Worm (Caenorhabditis elegans) whole organism, early embryonic: Measurements from ENCODE around the gene F30H5.5.

Experiments
- F13C5.2 ChIP-seq: sonication (generic microtip); optimal IDR thresholded peaks from 2 replicates; lab custom pipeline; 2017; ENCODE audit warnings: mild to moderate bottlenecking, missing genetic modification characterization, inconsistent platforms, missing compliant biosample characterization
- aly-1 ChIP-seq: sonication (generic microtip); optimal IDR thresholded peaks from 2 replicates; lab custom pipeline; 2016; ENCODE audit warnings: missing genetic modification characterization, missing compliant biosample characterization
- ama-1 ChIP-seq: fragments of 150-350 bp; optimal IDR thresholded peaks from 2 replicates; lab custom pipeline; 2014
- ceh-13 ChIP-seq: fragments of 200-800 bp; sonication (Bioruptor generic); optimal IDR thresholded peaks from 2 replicates; lab custom pipeline; 2018; ENCODE audit warnings: mild to moderate bottlenecking, missing genetic modification characterization, missing compliant biosample characterization
- ceh-36 ChIP-seq: sonication (generic microtip); optimal IDR thresholded peaks from 2 replicates; lab custom pipeline; 2016; ENCODE audit warnings: missing genetic modification characterization, inconsistent platforms, missing compliant biosample characterization
- ets-7 ChIP-seq: sonication (generic microtip); optimal IDR thresholded peaks from 2 replicates; lab custom pipeline; 2016; ENCODE audit warnings: missing genotype, missing genetic modification characterization, missing compliant biosample characterization
- flt-1 ChIP-seq: fragments of 200-800 bp; sonication (Bioruptor generic); IDR thresholded peaks from 2 replicates; pipeline ENCODE4 v1.3.6; 2022; ENCODE audit warnings: missing genetic modification characterization, missing compliant biosample characterization
- hmbx-1 ChIP-seq: sonication (generic microtip); optimal IDR thresholded peaks from 2 replicates; lab custom pipeline; 2016; ENCODE audit warnings: mild to moderate bottlenecking, missing genetic modification characterization, missing compliant biosample characterization
- hnd-1 ChIP-seq: sonication (generic microtip); optimal IDR thresholded peaks from 2 replicates; lab custom pipeline; 2016; ENCODE audit warnings: missing genetic modification characterization, missing compliant biosample characterization
- pes-1 ChIP-seq: fragments of 200-800 bp; sonication (Bioruptor generic); IDR thresholded peaks from 2 replicates; pipeline ENCODE4 v1.3.6; 2022; ENCODE audit warnings: missing genetic modification reagents, missing genetic modification characterization, missing compliant biosample characterization
- sea-1 ChIP-seq: fragments of 200-800 bp; sonication (Bioruptor generic); conservative IDR thresholded peaks from 2 replicates; pipeline ENCODE4 v1.3.6; 2022; ENCODE audit warnings: missing genetic modification characterization, missing compliant biosample characterization
- tbx-37 ChIP-seq: fragments of 200-800 bp; sonication (Bioruptor generic); conservative IDR thresholded peaks from 2 replicates; pipeline ENCODE4 v1.3.6; 2022; ENCODE audit warnings: missing genetic modification reagents, missing genetic modification characterization, missing compliant biosample characterization
- tra-4 ChIP-seq: sonication (generic microtip); optimal IDR thresholded peaks from 2 replicates; lab custom pipeline; 2017; ENCODE audit warnings: missing genetic modification characterization, missing compliant biosample characterization

ce11 chrIII:502583-502982 lies 14.0 kb downstream of the F30H5.5 start:
- TF ChIP-seq ets-7 (tag; lab: Kevin White, UChicago): peak; percentile 79
- peak; percentile 72 for TF ChIP-seq hmbx-1 (tag; lab: Kevin White, UChicago)
- peak; percentile 71 for TF ChIP-seq tbx-37 (GFP tag; lab: Robert Waterston, UW)
- TF ChIP-seq ama-1 (lab: Kevin White, UChicago): no peak
- peak; percentile 81 for TF ChIP-seq hnd-1 (tag; lab: Kevin White, UChicago)
- peak; percentile 79 for TF ChIP-seq aly-1 (tag; lab: Kevin White, UChicago)
- TF ChIP-seq pes-1 (GFP tag; lab: Robert Waterston, UW): peak; percentile 86
- peak; percentile 46 for TF ChIP-seq tra-4 (tag; lab: Kevin White, UChicago)
- TF ChIP-seq F13C5.2: peak; percentile 89
- TF ChIP-seq flt-1 (GFP tag; lab: Robert Waterston, UW): peak; percentile 80
- TF ChIP-seq ceh-36 (tag; lab: Kevin White, UChicago): peak; percentile 65
- peak; percentile 86 for TF ChIP-seq sea-1
- TF ChIP-seq ceh-13: peak; percentile 66
